Worm (Caenorhabditis elegans) whole organism, midembryonic: Measurements from ENCODE around the gene cey-4.

Experiments
- cog-1 ChIP-seq: sonication (generic microtip); optimal IDR thresholded peaks from 2 replicates; lab custom pipeline; 2016; ENCODE audit warnings: missing genetic modification characterization, missing compliant biosample characterization
- flt-1 ChIP-seq: fragments of 200-800 bp; sonication (Bioruptor generic); IDR thresholded peaks from 2 replicates; pipeline ENCODE4 v1.3.6; 2022; ENCODE audit warnings: missing genetic modification characterization, missing compliant biosample characterization
- klf-2 ChIP-seq: fragments of 200-800 bp; sonication (Bioruptor generic); conservative IDR thresholded peaks from 2 replicates; pipeline ENCODE4 v1.3.6; 2022; ENCODE audit warnings: missing genetic modification reagents, missing genetic modification characterization, missing compliant biosample characterization
- tab-1 ChIP-seq: fragments of 200-800 bp; sonication (Bioruptor generic); IDR thresholded peaks from 2 replicates; pipeline ENCODE4 v1.3.6; 2022; ENCODE audit warnings: missing genetic modification characterization, missing compliant biosample characterization

DNA sequence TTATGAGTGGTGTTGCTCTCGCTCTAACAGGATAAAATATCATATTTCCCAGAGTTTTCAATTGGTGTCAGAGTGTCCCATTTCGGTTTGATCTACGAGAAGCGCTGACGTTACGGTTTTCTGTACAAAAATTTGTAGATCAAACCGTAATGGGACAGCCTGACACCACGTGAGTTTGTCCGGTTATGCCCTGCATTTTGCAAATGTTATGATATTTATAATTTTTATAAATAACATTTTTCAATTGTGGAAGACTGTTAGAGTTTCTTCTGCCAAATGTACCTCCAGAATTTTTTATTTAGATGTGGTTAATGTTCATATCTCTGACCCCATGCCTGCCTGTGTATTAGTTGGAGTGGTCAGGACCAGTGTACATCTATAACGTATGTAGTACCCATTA lies 25.7 kb upstream of the cey-4 start, which contains the start of gene fbxb-87:
- no peak for TF ChIP-seq flt-1 (GFP tag; lab: Robert Waterston, UW)
- no peak for TF ChIP-seq cog-1
- TF ChIP-seq tab-1 (GFP tag; lab: Robert Waterston, UW) = no peak
- no peak for TF ChIP-seq klf-2 (GFP tag; lab: Robert Waterston, UW)
